Worm (Caenorhabditis elegans): ENCODE results near the gene slc-36.2.

The slc-36.2 gene

ce11 chrII:522302-522701 is at the start of gene slc-36.2:
Gene slc-36.2 (plus strand): TSS chrII:522602.
- TF ChIP-seq eor-1 (tag; optimal IDR thresholded peaks at IDR 0.05), result no peak
- TF ChIP-seq nhr-237 (tag; optimal IDR thresholded peaks at IDR 0.05), result no peak
- TF ChIP-seq pqm-1 (tag; optimal IDR thresholded peaks at IDR 0.05), result no peak
- no peak for TF ChIP-seq unc-62 (GFP tag; optimal IDR thresholded peaks at IDR 0.05)
- TF ChIP-seq ceh-9 (tag; optimal IDR thresholded peaks at IDR 0.05), result no peak
- no peak for TF ChIP-seq nfya-1 (tag; optimal IDR thresholded peaks at IDR 0.05; ENCODE audit: insufficient read depth)
- TF ChIP-seq elt-1 (tag; optimal IDR thresholded peaks at IDR 0.05), result no peak
- no peak for TF ChIP-seq ztf-11 (tag; optimal IDR thresholded peaks at IDR 0.05)
- no peak for TF ChIP-seq snpc-4 (tag; optimal IDR thresholded peaks at IDR 0.05)
- no peak for TF ChIP-seq lin-15B (tag; optimal IDR thresholded peaks at IDR 0.05)
- TF ChIP-seq pha-4 (tag; optimal IDR thresholded peaks at IDR 0.05), result no peak
- TF ChIP-seq jun-1 (tag; optimal IDR thresholded peaks at IDR 0.05), result no peak
- TF ChIP-seq skn-1 (tag; optimal IDR thresholded peaks at IDR 0.05), result no peak
- no peak for TF ChIP-seq mdl-1 (tag; optimal IDR thresholded peaks at IDR 0.05)
- no peak for TF ChIP-seq hmg-11 (tag; optimal IDR thresholded peaks at IDR 0.05)
- no peak for TF ChIP-seq mml-1 (tag; optimal IDR thresholded peaks at IDR 0.05)
- no peak for TF ChIP-seq ceh-82 (tag; optimal IDR thresholded peaks at IDR 0.05)
- TF ChIP-seq elt-3 (tag; optimal IDR thresholded peaks at IDR 0.05), result no peak
- no peak for TF ChIP-seq ceh-16 (tag; optimal IDR thresholded peaks at IDR 0.05)

- TF ChIP-seq lin-39 (tag; optimal IDR thresholded peaks at IDR 0.05), result no peak
- TF ChIP-seq egl-27 (tag; optimal IDR thresholded peaks at IDR 0.05), result no peak
- no peak for TF ChIP-seq jun-1 (tag; optimal IDR thresholded peaks at IDR 0.05)
- TF ChIP-seq sea-2 (GFP tag; optimal IDR thresholded peaks at IDR 0.05), result no peak
- TF ChIP-seq snpc-4 (tag; optimal IDR thresholded peaks at IDR 0.05), result no peak
- no peak for TF ChIP-seq aly-2 (tag; optimal IDR thresholded peaks at IDR 0.05)
- TF ChIP-seq nhr-43 (tag; optimal IDR thresholded peaks at IDR 0.05; ENCODE audit: poor library complexity, severe bottlenecking), result no peak
- no peak for TF ChIP-seq unc-39 (tag; optimal IDR thresholded peaks at IDR 0.05)
- no peak for TF ChIP-seq ceh-82 (tag; optimal IDR thresholded peaks at IDR 0.05)
- TF ChIP-seq tbx-2 (tag; optimal IDR thresholded peaks at IDR 0.05), result no peak
- no peak for TF ChIP-seq daf-12 (tag; optimal IDR thresholded peaks at IDR 0.05)
Observed at ce11 chrII:473203-473602, 49.2 kb upstream of the slc-36.2 start, which contains the start of gene W07E6.5. Gene W07E6.5 (plus strand): TSS chrII:473503.

ce11 chrII:475312-475711 is 47.1 kb upstream of the slc-36.2 start:
- TF ChIP-seq nhr-25 (tag; optimal IDR thresholded peaks at IDR 0.05), result no peak
- TF ChIP-seq skn-1 (tag; optimal IDR thresholded peaks at IDR 0.05), result no peak
- no peak for TF ChIP-seq nhr-67 (tag; optimal IDR thresholded peaks at IDR 0.05)
- no peak for TF ChIP-seq ceh-28 (tag; optimal IDR thresholded peaks at IDR 0.05)
- no peak for TF ChIP-seq nhr-43 (tag; optimal IDR thresholded peaks at IDR 0.05; ENCODE audit: poor library complexity, severe bottlenecking)
- TF ChIP-seq ZK546.5 (tag; optimal IDR thresholded peaks at IDR 0.05), result no peak
- TF ChIP-seq jun-1 (tag; optimal IDR thresholded peaks at IDR 0.05), result no peak
- TF ChIP-seq ztf-11 (tag; optimal IDR thresholded peaks at IDR 0.05), result no peak
- TF ChIP-seq elt-2 (tag; optimal IDR thresholded peaks at IDR 0.05), result no peak
- TF ChIP-seq lsy-12 (tag; optimal IDR thresholded peaks at IDR 0.05), result no peak
- no peak for TF ChIP-seq mdl-1 (tag; optimal IDR thresholded peaks at IDR 0.05)
- no peak for TF ChIP-seq snpc-4 (tag; optimal IDR thresholded peaks at IDR 0.05)
- TF ChIP-seq tbx-2 (tag; optimal IDR thresholded peaks at IDR 0.05), result no peak
- no peak for TF ChIP-seq pha-4 (tag; optimal IDR thresholded peaks at IDR 0.05)
- TF ChIP-seq ama-1 (optimal IDR thresholded peaks at IDR 0.05), result no peak

ce11 chrII:475890-476420 is 46.4 kb upstream of the slc-36.2 start, which contains the start of gene nsun-1:
Gene nsun-1 (minus strand): TSS chrII:475940.
- TF ChIP-seq nhr-76 (tag; optimal IDR thresholded peaks at IDR 0.05) (no peak), elt-1 (tag; optimal IDR thresholded peaks at IDR 0.05) (no peak), mml-1 (tag; optimal IDR thresholded peaks at IDR 0.05) (no peak), pha-4 (tag; optimal IDR thresholded peaks at IDR 0.05) (peak; percentile 43), ceh-82 (tag; optimal IDR thresholded peaks at IDR 0.05) (no peak), daf-12 (tag; optimal IDR thresholded peaks at IDR 0.05) (no peak), elt-3 (tag; optimal IDR thresholded peaks at IDR 0.05) (no peak), elt-2 (tag; optimal IDR thresholded peaks at IDR 0.05) (peak; percentile 12), lin-39 (tag; optimal IDR thresholded peaks at IDR 0.05) (peak; percentile 31), nhr-25 (tag; optimal IDR thresholded peaks at IDR 0.05) (peak; percentile 31), hmg-11 (tag; optimal IDR thresholded peaks at IDR 0.05) (peak; percentile 21), nhr-12 (tag; optimal IDR thresholded peaks at IDR 0.05) (no peak), egl-5 (tag; optimal IDR thresholded peaks at IDR 0.05) (peak; percentile 28), eor-1 (tag; optimal IDR thresholded peaks at IDR 0.05) (no peak), ceh-16 (tag; optimal IDR thresholded peaks at IDR 0.05) (no peak), nhr-28 (tag; optimal IDR thresholded peaks at IDR 0.05) (no peak), nfya-1 (tag; optimal IDR thresholded peaks at IDR 0.05; ENCODE audit: insufficient read depth) (peak; percentile 64), R02D3.7 (tag; optimal IDR thresholded peaks at IDR 0.05) (no peak), nhr-67 (tag; optimal IDR thresholded peaks at IDR 0.05) (no peak), nhr-43 (tag; optimal IDR thresholded peaks at IDR 0.05; ENCODE audit: poor library complexity, severe bottlenecking) (no peak), ceh-28 (tag; optimal IDR thresholded peaks at IDR 0.05) (peak; percentile 33), lsy-12 (tag; optimal IDR thresholded peaks at IDR 0.05) (no peak), nhr-11 (tag; optimal IDR thresholded peaks at IDR 0.05) (no peak), fkh-10 (GFP tag; optimal IDR thresholded peaks at IDR 0.05) (no peak), ZK546.5 (tag; optimal IDR thresholded peaks at IDR 0.05) (no peak), ama-1 (optimal IDR thresholded peaks at IDR 0.05) (no peak), unc-62 (GFP tag; optimal IDR thresholded peaks at IDR 0.05) (no peak), aly-2 (tag; optimal IDR thresholded peaks at IDR 0.05) (no peak), sea-2 (GFP tag; optimal IDR thresholded peaks at IDR 0.05) (no peak), lin-15B (tag; optimal IDR thresholded peaks at IDR 0.05) (peak; percentile 88), skn-1 (tag; optimal IDR thresholded peaks at IDR 0.05) (peak; percentile 19), fos-1 (tag; optimal IDR thresholded peaks at IDR 0.05) (no peak), nhr-23 (tag; optimal IDR thresholded peaks at IDR 0.05) (peak; percentile 24), mdl-1 (tag; optimal IDR thresholded peaks at IDR 0.05) (no peak)
